Fruit fly (Drosophila melanogaster): ENCODE measurements around the gene CG11601.

CG11601 gene

DNA sequence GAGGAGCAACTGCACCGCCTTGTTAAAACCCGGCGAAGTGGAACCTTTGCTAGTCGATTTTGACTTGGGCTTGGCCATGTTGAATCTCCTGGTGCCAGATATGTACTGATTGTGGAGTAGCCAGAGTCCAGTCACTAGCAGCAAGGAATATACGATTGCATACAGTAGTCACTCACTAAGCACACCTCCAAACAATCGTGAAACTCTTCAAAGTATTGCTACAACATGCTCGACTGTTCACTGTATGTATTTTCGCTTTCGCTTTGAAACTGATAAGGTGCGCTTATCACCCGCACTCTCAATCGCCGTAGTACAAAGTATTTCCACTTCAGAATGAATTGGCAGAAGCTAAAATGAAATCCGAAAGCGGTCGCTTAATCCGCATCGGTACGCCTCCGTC, 3.4 kb upstream of the CG11601 start:
- TF ChIP-seq cnc (optimal IDR thresholded peaks at IDR 0.05) (no peak), toe (GFP tag; optimal IDR thresholded peaks at IDR 0.05) (no peak), CG11617 (GFP tag; optimal IDR thresholded peaks at IDR 0.05) (peak; percentile 76), CG7045 (GFP tag; optimal IDR thresholded peaks at IDR 0.05) (peak; percentile 76), CG14711 (tag; optimal IDR thresholded peaks at IDR 0.05) (peak; percentile 60), CG7101 (tag; optimal IDR thresholded peaks at IDR 0.05) (peak; percentile 85), tj (GFP tag; optimal IDR thresholded peaks at IDR 0.05) (peak; percentile 47), Hr96 (GFP tag; optimal IDR thresholded peaks at IDR 0.05) (no peak), Crg-1 (GFP tag; optimal IDR thresholded peaks at IDR 0.05) (peak; percentile 51), pad (GFP tag; optimal IDR thresholded peaks at IDR 0.05) (peak; percentile 64), cic (GFP tag; optimal IDR thresholded peaks at IDR 0.05) (peak; percentile 98), kay (GFP tag; ENCODE audit: borderline replicate concordance) (no peak), CG1620 (GFP tag; optimal IDR thresholded peaks at IDR 0.05) (peak; percentile 52), Mnt (GFP tag; optimal IDR thresholded peaks at IDR 0.05) (peak; percentile 83), CG33017 (tag; optimal IDR thresholded peaks at IDR 0.05) (peak; percentile 88), CG12768 (GFP tag; optimal IDR thresholded peaks at IDR 0.05) (peak; percentile 90), Clk (GFP tag; optimal IDR thresholded peaks at IDR 0.05) (peak; percentile 65), CG5204 (GFP tag; optimal IDR thresholded peaks at IDR 0.05) (no peak), bab1 (GFP tag; optimal IDR thresholded peaks at IDR 0.05) (no peak), ovo (GFP tag; optimal IDR thresholded peaks at IDR 0.05) (peak; percentile 40)

DNA sequence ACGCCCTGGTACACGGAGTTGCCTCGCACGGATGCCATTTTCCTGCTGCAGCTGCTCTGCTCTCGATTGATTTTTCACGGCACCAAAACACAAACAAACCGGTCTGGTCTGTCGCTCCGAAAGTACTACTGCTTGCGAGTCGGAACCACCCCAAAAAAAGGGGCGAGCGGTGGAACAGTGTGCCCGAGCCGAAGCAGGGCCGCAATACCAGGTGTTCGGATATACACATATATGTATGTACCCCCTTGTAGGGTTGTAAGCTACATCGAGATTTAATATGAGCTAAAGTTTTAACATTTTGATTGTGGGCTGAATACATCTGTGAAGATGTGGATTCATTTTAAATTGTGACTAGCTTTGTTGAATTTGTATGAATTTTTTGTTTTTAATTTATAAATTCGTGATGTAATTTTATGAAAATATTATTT, 2.5 kb upstream of the CG11601 start:
- TF ChIP-seq CG12768 (GFP tag; optimal IDR thresholded peaks at IDR 0.05) (peak; percentile 51), CG5204 (GFP tag; optimal IDR thresholded peaks at IDR 0.05) (no peak), CG7045 (GFP tag; optimal IDR thresholded peaks at IDR 0.05) (peak; percentile 23), kay (GFP tag; ENCODE audit: borderline replicate concordance) (no peak), Crg-1 (GFP tag; optimal IDR thresholded peaks at IDR 0.05) (no peak), CG33017 (tag; optimal IDR thresholded peaks at IDR 0.05) (peak; percentile 62), CG14711 (tag; optimal IDR thresholded peaks at IDR 0.05) (peak; percentile 90), pad (GFP tag; optimal IDR thresholded peaks at IDR 0.05) (peak; percentile 49), bab1 (GFP tag; optimal IDR thresholded peaks at IDR 0.05) (peak; percentile 39), CG7101 (tag; optimal IDR thresholded peaks at IDR 0.05) (peak; percentile 57)

DNA sequence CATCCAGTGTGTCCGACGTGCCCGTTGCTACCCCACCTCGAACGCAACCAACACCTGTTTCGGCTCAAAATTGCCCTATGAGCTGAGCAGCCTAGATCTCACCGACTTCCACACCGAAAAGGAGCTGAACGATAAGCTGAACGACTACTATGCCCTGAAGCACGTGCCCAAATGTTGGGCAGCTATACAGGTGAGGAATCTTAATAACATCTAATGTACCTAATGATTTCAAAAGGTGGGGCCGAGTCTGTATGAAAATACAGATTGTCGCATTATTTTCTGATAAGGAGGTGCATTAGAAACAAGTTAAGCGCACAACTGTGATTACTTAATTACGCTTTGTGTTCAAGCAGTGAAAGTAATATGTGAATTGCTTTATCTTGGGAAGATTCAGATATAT, 4.9 kb downstream of the CG11601 start, which contains the start of gene CG17078:
TSS of gene CG17078 (minus strand) at position 101 of the 400 bp plus-strand sequence.
- no peak for TF ChIP-seq Crg-1 (GFP tag; optimal IDR thresholded peaks at IDR 0.05)
- TF ChIP-seq CG1620 (GFP tag; optimal IDR thresholded peaks at IDR 0.05) = no peak

DNA sequence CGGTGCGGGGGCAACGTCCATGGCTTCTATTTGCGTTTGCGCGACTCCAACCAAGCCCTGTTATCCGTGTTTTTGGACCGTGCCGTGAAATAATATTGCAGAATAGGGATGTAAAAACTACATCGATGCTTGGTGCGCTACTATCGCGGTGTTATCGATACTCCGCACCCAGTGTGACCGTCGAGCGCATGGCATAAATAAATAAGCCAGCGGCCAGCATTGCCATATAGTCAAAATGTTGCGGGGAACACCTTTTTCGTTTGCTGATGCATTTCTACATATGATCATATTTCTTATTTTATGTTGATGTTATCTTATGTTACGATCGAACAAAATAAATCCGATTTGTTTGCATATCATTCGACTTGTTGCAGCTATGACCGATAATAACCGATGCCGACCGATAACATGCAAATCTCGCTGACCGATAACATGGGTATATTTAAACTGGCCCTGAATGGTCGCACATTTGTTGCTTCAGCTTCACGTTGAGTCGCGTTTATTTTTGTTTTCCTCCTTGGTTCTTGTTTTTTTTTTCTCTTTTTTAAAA, 5.9 kb downstream of the CG11601 start, which contains the start of gene smo:
TSS of gene smo (plus strand) at position 461 of the 550 bp plus-strand sequence.
- no peak for TF ChIP-seq cnc (optimal IDR thresholded peaks at IDR 0.05)
- TF ChIP-seq CG1620 (GFP tag; optimal IDR thresholded peaks at IDR 0.05) = peak; percentile 25
- TF ChIP-seq CG7101 (tag; optimal IDR thresholded peaks at IDR 0.05) = no peak
- peak; percentile 75 for TF ChIP-seq Mnt (GFP tag; optimal IDR thresholded peaks at IDR 0.05)
- no peak for TF ChIP-seq Hr96 (GFP tag; optimal IDR thresholded peaks at IDR 0.05)
- TF ChIP-seq tj (GFP tag; optimal IDR thresholded peaks at IDR 0.05) = peak; percentile 21
- TF ChIP-seq CG5204 (GFP tag; optimal IDR thresholded peaks at IDR 0.05) = no peak
- TF ChIP-seq Clk (GFP tag; optimal IDR thresholded peaks at IDR 0.05) = no peak
- TF ChIP-seq ovo (GFP tag; optimal IDR thresholded peaks at IDR 0.05) = no peak
- TF ChIP-seq bab1 (GFP tag; optimal IDR thresholded peaks at IDR 0.05) = peak; percentile 33
- TF ChIP-seq Crg-1 (GFP tag; optimal IDR thresholded peaks at IDR 0.05) = peak; percentile 1
- TF ChIP-seq CG14711 (tag; optimal IDR thresholded peaks at IDR 0.05) = peak; percentile 17
- no peak for TF ChIP-seq kay (GFP tag; ENCODE audit: borderline replicate concordance)
- no peak for TF ChIP-seq CG7045 (GFP tag; optimal IDR thresholded peaks at IDR 0.05)

DNA sequence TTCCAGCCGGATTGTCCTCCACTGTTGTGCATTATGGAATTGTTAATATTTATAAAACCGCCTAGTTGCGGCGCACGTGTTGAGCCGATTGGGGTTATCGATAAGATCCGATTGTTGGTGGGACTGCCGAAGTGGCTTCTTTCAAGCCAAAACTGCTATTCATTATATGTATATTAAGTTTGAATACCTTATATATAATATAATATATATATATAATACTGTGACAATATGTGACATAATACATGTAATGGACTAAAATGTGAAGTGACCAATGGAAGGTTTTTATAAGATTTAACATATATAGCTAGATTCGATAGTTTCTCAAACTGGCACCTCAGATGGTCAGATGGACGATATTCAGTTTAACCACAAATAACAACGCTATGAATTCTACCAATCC, 9.5 kb downstream of the CG11601 start, which contains the start of the genes mbm and CG11555:
TSS of gene mbm (minus strand) at position 113 of the 400 bp plus-strand sequence.
TSS of gene CG11555 (plus strand) at position 234 of the 400 bp plus-strand sequence.
- TF ChIP-seq pad (GFP tag; optimal IDR thresholded peaks at IDR 0.05) (peak; percentile 3), CG7101 (tag; optimal IDR thresholded peaks at IDR 0.05) (peak; percentile 48), CG33017 (tag; optimal IDR thresholded peaks at IDR 0.05) (peak; percentile 47), bab1 (GFP tag; optimal IDR thresholded peaks at IDR 0.05) (peak; percentile 29), Mnt (GFP tag; optimal IDR thresholded peaks at IDR 0.05) (peak; percentile 97), Hr96 (GFP tag; optimal IDR thresholded peaks at IDR 0.05) (no peak), tj (GFP tag; optimal IDR thresholded peaks at IDR 0.05) (no peak), Clk (GFP tag; optimal IDR thresholded peaks at IDR 0.05) (no peak), CG14711 (tag; optimal IDR thresholded peaks at IDR 0.05) (peak; percentile 49), CG12768 (GFP tag; optimal IDR thresholded peaks at IDR 0.05) (no peak), CG11617 (GFP tag; optimal IDR thresholded peaks at IDR 0.05) (peak; percentile 41)

DNA sequence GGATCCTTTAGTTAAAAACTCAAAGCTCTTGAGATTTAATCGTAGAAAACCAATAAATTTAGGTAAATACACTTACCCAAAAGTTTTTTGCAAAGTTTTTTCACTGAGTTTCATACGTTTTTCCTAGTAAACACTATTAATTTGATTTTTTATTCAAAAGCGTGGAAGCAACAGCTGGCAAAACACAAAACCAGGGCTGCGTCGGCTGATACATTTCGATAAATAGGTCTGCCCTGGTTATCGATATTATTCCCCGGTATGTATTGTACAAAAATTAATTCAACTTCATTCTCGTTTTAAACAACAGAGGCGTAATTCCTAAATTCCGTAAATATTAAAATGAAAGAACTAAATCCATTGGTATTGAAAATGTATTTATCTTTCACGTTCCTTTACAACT, 11.5 kb downstream of the CG11601 start, which contains the start of gene Dus1:
TSS of gene Dus1 (minus strand) at position 192 of the 400 bp plus-strand sequence.
- TF ChIP-seq Mnt (GFP tag; optimal IDR thresholded peaks at IDR 0.05) (peak; percentile 66), pad (GFP tag; optimal IDR thresholded peaks at IDR 0.05) (no peak), bab1 (GFP tag; optimal IDR thresholded peaks at IDR 0.05) (peak; percentile 59)

DNA sequence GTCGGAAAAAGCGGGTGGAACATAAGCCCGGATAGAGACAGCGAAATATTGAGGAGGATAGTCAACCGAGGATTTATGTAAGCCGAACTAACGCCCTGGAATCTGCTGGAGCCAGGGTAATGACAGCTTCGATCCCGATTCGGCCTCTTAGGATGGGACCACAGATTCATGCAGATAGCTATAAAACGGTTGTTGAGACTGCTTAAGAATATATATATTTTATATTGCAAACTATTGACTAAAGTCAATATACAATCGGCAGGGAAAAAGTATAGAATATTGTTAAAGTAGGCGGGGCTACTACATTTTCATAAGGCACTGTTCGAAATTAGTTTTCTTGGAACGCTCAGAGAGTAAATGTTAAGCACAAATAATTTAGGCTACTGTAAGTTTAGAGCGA, 14.3 kb downstream of the CG11601 start, which contains the start of gene CG3345:
TSS of gene CG3345 (plus strand) at position 301 of the 400 bp plus-strand sequence.
- TF ChIP-seq Mnt (GFP tag; optimal IDR thresholded peaks at IDR 0.05) = no peak
- no peak for TF ChIP-seq CG33017 (tag; optimal IDR thresholded peaks at IDR 0.05)
- no peak for TF ChIP-seq CG1620 (GFP tag; optimal IDR thresholded peaks at IDR 0.05)
- no peak for TF ChIP-seq Hr96 (GFP tag; optimal IDR thresholded peaks at IDR 0.05)
- TF ChIP-seq tj (GFP tag; optimal IDR thresholded peaks at IDR 0.05) = no peak
- TF ChIP-seq CG7101 (tag; optimal IDR thresholded peaks at IDR 0.05) = no peak
- no peak for TF ChIP-seq cic (GFP tag; optimal IDR thresholded peaks at IDR 0.05)
- TF ChIP-seq Clk (GFP tag; optimal IDR thresholded peaks at IDR 0.05) = no peak
- no peak for TF ChIP-seq CG11617 (GFP tag; optimal IDR thresholded peaks at IDR 0.05)
- no peak for TF ChIP-seq CG14711 (tag; optimal IDR thresholded peaks at IDR 0.05)
- no peak for TF ChIP-seq ovo (GFP tag; optimal IDR thresholded peaks at IDR 0.05)
- no peak for TF ChIP-seq pad (GFP tag; optimal IDR thresholded peaks at IDR 0.05)
- no peak for TF ChIP-seq CG5204 (GFP tag; optimal IDR thresholded peaks at IDR 0.05)
- no peak for TF ChIP-seq CG12768 (GFP tag; optimal IDR thresholded peaks at IDR 0.05)

Measured in whole organism, adult.